Worm (Caenorhabditis elegans) whole organism, L4/young adult: Measurements from ENCODE around the gene tcl-2.

Source experiments
- W03F9.2 ChIP-seq: fragments of 150-350 bp; optimal IDR thresholded peaks from 2 replicates; lab custom pipeline; 2014; ENCODE audit warnings: missing biosample characterization, missing genetic modification characterization
- him-1 ChIP-seq: sonication (generic microtip); optimal IDR thresholded peaks from 2 replicates; lab custom pipeline; 2016; ENCODE audit warnings: missing genotype, missing genetic modification reagents, missing genetic modification characterization, missing compliant biosample characterization

DNA sequence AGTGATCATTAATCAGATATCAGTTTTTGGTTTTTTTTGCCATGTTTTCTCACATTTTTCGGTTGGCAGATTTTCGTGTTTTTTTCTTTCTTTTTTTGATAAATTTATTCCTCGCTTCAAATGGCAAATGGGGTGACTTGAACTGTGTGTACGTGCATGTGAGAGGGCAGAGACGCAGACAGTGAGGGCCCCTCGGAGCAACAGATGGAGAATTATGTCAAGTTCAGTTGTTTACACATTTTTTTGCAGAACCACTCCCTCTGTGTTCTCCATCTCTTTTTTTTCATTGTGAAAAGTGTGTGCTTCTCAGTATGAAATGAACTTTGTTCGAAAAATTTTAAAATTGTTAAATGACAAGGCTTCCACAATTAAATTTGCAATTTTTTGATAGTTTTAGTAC is 48.7 kb upstream of the tcl-2 start:
- TF ChIP-seq him-1 (no peak), W03F9.2 (tag; lab: Kevin White, UChicago) (no peak)
